Fruit fly (Drosophila melanogaster): ENCODE results near the gene PLCXD.

DNA sequence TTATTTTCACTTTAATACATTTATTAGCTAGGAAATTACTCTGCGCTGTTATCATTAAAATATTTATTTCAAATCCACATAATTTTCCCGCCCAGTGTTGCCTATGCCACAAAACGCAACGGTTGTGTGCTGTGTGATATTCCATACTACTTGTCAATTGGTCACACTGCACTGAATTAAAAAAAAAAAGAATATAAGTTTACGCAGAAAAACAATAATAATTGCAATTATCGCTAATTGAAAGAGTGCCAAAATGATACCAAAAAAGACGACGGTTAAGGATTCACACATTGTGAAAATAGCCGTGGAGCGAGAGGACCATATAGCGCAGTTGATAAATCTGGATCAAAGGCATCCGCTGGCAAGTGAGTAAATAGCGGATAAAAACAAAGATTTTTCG, 48.5 kb downstream of the PLCXD start, which contains the start of gene Ced-12:
- TF ChIP-seq toe (GFP tag; optimal IDR thresholded peaks at IDR 0.05): no peak
- TF ChIP-seq tj (GFP tag; optimal IDR thresholded peaks at IDR 0.05): no peak
- no peak for TF ChIP-seq pad (GFP tag; optimal IDR thresholded peaks at IDR 0.05)
